Worm (Caenorhabditis elegans) whole organism, L4 larva: ENCODE data around the gene rab-18.

Source experiments
- F10B5.3 ChIP-seq: sonication (generic microtip); optimal IDR thresholded peaks from 2 replicates; lab custom pipeline; 2016; ENCODE audit warnings: mild to moderate bottlenecking, missing genetic modification characterization, missing compliant biosample characterization
- F26F4.8 ChIP-seq: fragments of 200-800 bp; sonication (Bioruptor generic); conservative IDR thresholded peaks from 2 replicates; pipeline ENCODE4 v1.3.6; 2022; ENCODE audit warnings: missing genetic modification characterization, missing compliant biosample characterization
- R02D3.7 ChIP-seq: fragments of 150-350 bp; sonication (generic microtip); optimal IDR thresholded peaks from 3 replicates; lab custom pipeline; 2014; ENCODE audit warnings: missing biosample characterization, missing genetic modification characterization
- T26A8.4 ChIP-seq: fragments of 200-800 bp; sonication (Bioruptor generic); IDR thresholded peaks from 2 replicates; pipeline ENCODE4 v1.3.6; 2022; ENCODE audit warnings: missing genetic modification characterization, missing compliant biosample characterization
- Y5F2A.4 ChIP-seq: fragments of 200-800 bp; sonication (Bioruptor generic); optimal IDR thresholded peaks from 2 replicates; lab custom pipeline; 2018; ENCODE audit warnings: mild to moderate bottlenecking, missing genetic modification characterization, missing compliant biosample characterization
- ZK337.2 ChIP-seq: fragments of 200-800 bp; sonication (Bioruptor generic); IDR thresholded peaks from 2 replicates; pipeline ENCODE4 v1.3.6; 2022; ENCODE audit warnings: missing genetic modification reagents, missing genetic modification characterization, missing compliant biosample characterization
- ZK546.5 ChIP-seq, 2 experiments: sonication (generic microtip); optimal IDR thresholded peaks; 2 replicates each; lab custom pipeline; 2017; ENCODE audit warnings: missing biosample characterization in 2 of 2, missing genetic modification characterization in 2 of 2
- arid-1 ChIP-seq: fragments of 200-800 bp; sonication (Bioruptor generic); conservative IDR thresholded peaks from 2 replicates; pipeline ENCODE4 v1.3.6; 2022; ENCODE audit warnings: missing genetic modification reagents, missing genetic modification characterization, missing compliant biosample characterization
- ceh-20 ChIP-seq: fragments of 200-800 bp; sonication (Bioruptor generic); IDR thresholded peaks from 2 replicates; pipeline ENCODE4 v1.3.6; 2022; ENCODE audit warnings: missing genetic modification reagents, missing genetic modification characterization, missing compliant biosample characterization
- ceh-28 ChIP-seq: fragments of 150-350 bp; optimal IDR thresholded peaks from 2 replicates; lab custom pipeline; 2014; ENCODE audit warnings: missing biosample characterization, missing genetic modification reagents, missing genetic modification characterization
- ceh-32 ChIP-seq: sonication (generic microtip); optimal IDR thresholded peaks from 2 replicates; lab custom pipeline; 2016; ENCODE audit warnings: mild to moderate bottlenecking, missing genetic modification characterization, missing compliant biosample characterization; ENCODE audit not compliant: poor library complexity
- ceh-44 ChIP-seq: fragments of 200-800 bp; sonication (Bioruptor generic); IDR thresholded peaks from 2 replicates; pipeline ENCODE4 v1.3.6; 2022; ENCODE audit warnings: missing genetic modification reagents, missing genetic modification characterization, missing compliant biosample characterization
- ceh-82 ChIP-seq: sonication (generic microtip); optimal IDR thresholded peaks from 2 replicates; lab custom pipeline; 2017; ENCODE audit warnings: missing biosample characterization, missing genetic modification characterization
- daf-16 ChIP-seq, 3 experiments: sonication (generic microtip); optimal IDR thresholded peaks; 2 replicates each; lab custom pipeline; 2016 to 2017; ENCODE audit warnings: missing genetic modification characterization in 3 of 3, missing genetic modification reagents in 3 of 3, mild to moderate bottlenecking in 2 of 3, missing compliant biosample characterization in 2 of 3, missing biosample characterization in 1 of 3, moderate library complexity in 1 of 3
- daf-8 ChIP-seq: fragments of 200-800 bp; sonication (Bioruptor generic); IDR thresholded peaks from 2 replicates; pipeline ENCODE4 v1.3.6; 2022; ENCODE audit warnings: missing genetic modification characterization, missing compliant biosample characterization
- dmd-6 ChIP-seq: fragments of 200-800 bp; sonication (Bioruptor generic); IDR thresholded peaks from 2 replicates; pipeline ENCODE4 v1.3.6; 2022; ENCODE audit warnings: missing genetic modification reagents, missing genetic modification characterization, missing compliant biosample characterization
- dmd-8 ChIP-seq: fragments of 200-800 bp; sonication (Bioruptor generic); IDR thresholded peaks from 2 replicates; pipeline ENCODE4 v1.3.6; 2022; ENCODE audit warnings: missing genetic modification characterization, missing compliant biosample characterization
- egl-27 ChIP-seq: sonication (generic microtip); optimal IDR thresholded peaks from 3 replicates; lab custom pipeline; 2017; ENCODE audit warnings: missing biosample characterization, missing genetic modification reagents, missing genetic modification characterization
- egl-43 ChIP-seq: fragments of 200-800 bp; sonication (Bioruptor generic); IDR thresholded peaks from 2 replicates; pipeline ENCODE4 v1.3.6; 2022; ENCODE audit warnings: missing genetic modification reagents, missing genetic modification characterization, missing compliant biosample characterization
- gei-8 ChIP-seq: fragments of 200-800 bp; sonication (Bioruptor generic); optimal IDR thresholded peaks from 2 replicates; lab custom pipeline; 2018; ENCODE audit warnings: mild to moderate bottlenecking, missing genetic modification characterization, missing compliant biosample characterization
- hif-1 ChIP-seq, 2 experiments: sonication (generic microtip); optimal IDR thresholded peaks; 2 replicates each; lab custom pipeline; 2016 to 2017; ENCODE audit warnings: missing compliant biosample characterization in 2 of 2, missing genetic modification characterization in 2 of 2, missing genetic modification reagents in 2 of 2, missing genotype in 2 of 2, mild to moderate bottlenecking in 1 of 2
- hlh-11 ChIP-seq: fragments of 200-800 bp; sonication (Bioruptor generic); optimal IDR thresholded peaks from 2 replicates; lab custom pipeline; 2018; ENCODE audit warnings: mild to moderate bottlenecking, missing genetic modification characterization, missing compliant biosample characterization
- hmg-1.1 ChIP-seq: fragments of 200-800 bp; sonication (Bioruptor generic); IDR thresholded peaks from 2 replicates; pipeline ENCODE4 v1.3.6; 2022; ENCODE audit warnings: missing genetic modification reagents, missing genetic modification characterization, missing compliant biosample characterization
- lim-7 ChIP-seq: fragments of 200-800 bp; sonication (Bioruptor generic); IDR thresholded peaks from 2 replicates; pipeline ENCODE4 v1.3.6; 2022; ENCODE audit warnings: missing genetic modification characterization, missing compliant biosample characterization
- lin-29 ChIP-seq: fragments of 200-800 bp; sonication (Bioruptor generic); IDR thresholded peaks from 2 replicates; pipeline ENCODE4 v1.3.6; 2022; ENCODE audit warnings: missing genetic modification reagents, missing genetic modification characterization, missing compliant biosample characterization
- lin-38 ChIP-seq: fragments of 200-800 bp; sonication (Bioruptor generic); IDR thresholded peaks from 2 replicates; pipeline ENCODE4 v1.3.6; 2022; ENCODE audit warnings: missing genetic modification reagents, missing genetic modification characterization, missing compliant biosample characterization
- lir-3 ChIP-seq: sonication (generic microtip); optimal IDR thresholded peaks from 2 replicates; lab custom pipeline; 2016; ENCODE audit warnings: mild to moderate bottlenecking, missing genetic modification characterization, missing compliant biosample characterization
- mep-1 ChIP-seq: fragments of 150-350 bp; sonication (generic microtip); optimal IDR thresholded peaks from 3 replicates; lab custom pipeline; 2014; ENCODE audit warnings: missing biosample characterization, missing genetic modification characterization
- mes-2 ChIP-seq: sonication (generic microtip); optimal IDR thresholded peaks from 2 replicates; lab custom pipeline; 2016; ENCODE audit warnings: missing genotype, mild to moderate bottlenecking, missing genetic modification characterization, missing compliant biosample characterization; ENCODE audit not compliant: poor library complexity, severe bottlenecking
- nhr-10 ChIP-seq: fragments of 150-350 bp; optimal IDR thresholded peaks from 2 replicates; lab custom pipeline; 2014; ENCODE audit warnings: missing biosample characterization, missing genetic modification characterization
- nhr-237 ChIP-seq: sonication (generic microtip); optimal IDR thresholded peaks from 2 replicates; lab custom pipeline; 2017; ENCODE audit warnings: missing biosample characterization, missing genetic modification characterization
- nhr-25 ChIP-seq: sonication (generic microtip); optimal IDR thresholded peaks from 2 replicates; lab custom pipeline; 2017; ENCODE audit warnings: missing genetic modification characterization, mild to moderate bottlenecking, missing compliant biosample characterization, antibody characterized with exemption, moderate library complexity, borderline replicate concordance; ENCODE audit not compliant: insufficient read depth
- nhr-41 ChIP-seq: fragments of 200-800 bp; sonication (Bioruptor generic); IDR thresholded peaks from 2 replicates; pipeline ENCODE4 v1.3.6; 2022; ENCODE audit warnings: missing genetic modification reagents, missing genetic modification characterization, missing compliant biosample characterization
- nhr-42 ChIP-seq: fragments of 200-800 bp; sonication (Bioruptor generic); IDR thresholded peaks from 2 replicates; pipeline ENCODE4 v1.3.6; 2022; ENCODE audit warnings: missing genetic modification characterization, missing compliant biosample characterization
- nhr-6 ChIP-seq: fragments of 150-350 bp; optimal IDR thresholded peaks from 2 replicates; lab custom pipeline; 2014; ENCODE audit warnings: missing biosample characterization, missing genetic modification characterization
- nhr-76 ChIP-seq: fragments of 150-350 bp; optimal IDR thresholded peaks from 2 replicates; lab custom pipeline; 2014; ENCODE audit warnings: missing biosample characterization, missing genetic modification characterization
- pha-4 ChIP-seq, 2 experiments: fragments of 150-350 bp in 1 of 2; fragments of 200-800 bp in 1 of 2; sonication (Bioruptor generic) in 1 of 2; IDR thresholded peaks in 1 of 2; optimal IDR thresholded peaks in 1 of 2; 2 replicates each; pipeline versions ENCODE4 v1.3.6 to Lab custom; 2014 to 2022; ENCODE audit warnings: missing genetic modification characterization in 2 of 2, missing genetic modification reagents in 2 of 2, missing biosample characterization in 1 of 2, missing compliant biosample characterization in 1 of 2
- set-16 ChIP-seq: fragments of 200-800 bp; sonication (Bioruptor generic); IDR thresholded peaks from 2 replicates; pipeline ENCODE4 v1.3.6; 2022; ENCODE audit warnings: missing genetic modification reagents, missing genetic modification characterization, missing compliant biosample characterization
- skn-1 ChIP-seq: fragments of 150-350 bp; optimal IDR thresholded peaks from 2 replicates; lab custom pipeline; 2014; ENCODE audit warnings: missing biosample characterization, missing genetic modification characterization
- snpc-1.2 ChIP-seq: fragments of 200-800 bp; sonication (Bioruptor generic); IDR thresholded peaks from 2 replicates; pipeline ENCODE4 v1.3.6; 2022; ENCODE audit warnings: missing genetic modification reagents, missing genetic modification characterization, missing compliant biosample characterization
- spr-1 ChIP-seq: sonication (generic microtip); optimal IDR thresholded peaks from 2 replicates; lab custom pipeline; 2016; ENCODE audit warnings: mild to moderate bottlenecking, missing genetic modification characterization, missing compliant biosample characterization
- tag-97 ChIP-seq: fragments of 200-800 bp; sonication (Bioruptor generic); IDR thresholded peaks from 2 replicates; pipeline ENCODE4 v1.3.6; 2022; ENCODE audit warnings: missing genetic modification characterization, missing compliant biosample characterization
- unc-62 ChIP-seq, 3 experiments: fragments of 150-350 bp in 1 of 3; sonication (generic microtip); optimal IDR thresholded peaks in 2 of 3; peaks in 1 of 3; 1 replicate in 1 of 3; 2 replicates in 2 of 3; lab custom pipeline; 2014 to 2017; ENCODE audit warnings: missing biosample characterization in 3 of 3, missing genetic modification characterization in 3 of 3, missing genetic modification reagents in 3 of 3, missing genotype in 1 of 3
- zfp-2 ChIP-seq: sonication (generic microtip); optimal IDR thresholded peaks from 2 replicates; lab custom pipeline; 2016; ENCODE audit warnings: mild to moderate bottlenecking, missing genetic modification characterization, missing compliant biosample characterization
- zip-11 ChIP-seq: fragments of 200-800 bp; sonication (Bioruptor generic); IDR thresholded peaks from 2 replicates; pipeline ENCODE4 v1.3.6; 2022; ENCODE audit warnings: missing genetic modification characterization, missing compliant biosample characterization
- zip-2 ChIP-seq: fragments of 150-350 bp; optimal IDR thresholded peaks from 2 replicates; lab custom pipeline; 2014; ENCODE audit warnings: missing biosample characterization, missing genetic modification characterization

rab-18 gene

DNA sequence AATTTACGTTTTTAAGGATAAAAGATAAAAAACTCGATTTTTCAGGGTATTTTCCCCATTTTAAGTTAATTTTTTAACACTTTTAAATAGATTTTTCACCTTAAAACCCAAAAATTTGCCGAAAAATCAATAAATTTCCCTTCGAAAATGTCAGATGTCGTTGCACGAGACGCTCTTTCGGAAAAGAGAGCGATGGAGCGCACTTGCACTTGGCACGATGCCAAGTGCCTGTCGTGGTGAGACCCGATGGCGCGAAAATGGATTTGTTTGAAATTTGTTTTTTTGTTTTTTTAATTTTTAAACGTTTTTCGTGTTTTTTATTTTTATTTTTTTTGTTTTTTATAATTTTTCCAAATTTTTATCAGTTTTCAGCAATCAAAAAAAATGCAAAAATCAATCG is at the start of gene rab-18, which contains the start of gene kbp-4 (continued):
- no peak for TF ChIP-seq lim-7 (GFP tag; lab: Robert Waterston, UW)
- TF ChIP-seq gei-8 (GFP tag; lab: Kevin White, UChicago), result no peak
- TF ChIP-seq lin-38 (GFP tag; lab: Robert Waterston, UW), result peak; percentile 99
- no peak for TF ChIP-seq ceh-32 (tag; lab: Kevin White, UChicago)
- TF ChIP-seq F10B5.3 (tag; lab: Kevin White, UChicago), result peak; percentile 13
- TF ChIP-seq zip-2 (tag; lab: Kevin White, UChicago), result peak; percentile 49
- peak; percentile 76 for TF ChIP-seq spr-1 (tag; lab: Kevin White, UChicago)
- TF ChIP-seq ZK337.2 (GFP tag; lab: Robert Waterston, UW), result no peak
- TF ChIP-seq ceh-82 (tag; lab: Kevin White, UChicago), result no peak
- peak; percentile 79 for TF ChIP-seq pha-4 (GFP tag; IDR thresholded peaks at IDR 0.05; lab: Robert Waterston, UW)
- TF ChIP-seq pha-4 (tag; optimal IDR thresholded peaks at IDR 0.05; lab: Kevin White, UChicago), result peak; percentile 34
- peak; percentile 25 to 76 for TF ChIP-seq daf-16 (GFP tag; optimal IDR thresholded peaks at IDR 0.05; lab: Kevin White, UChicago)
- peak; percentile 77 for TF ChIP-seq daf-16 (tag; optimal IDR thresholded peaks at IDR 0.05; lab: Kevin White, UChicago)
- peak; percentile 88 for TF ChIP-seq zfp-2 (tag; lab: Kevin White, UChicago)
- no peak for TF ChIP-seq egl-27 (tag; lab: Kevin White, UChicago)
- TF ChIP-seq arid-1 (GFP tag; lab: Robert Waterston, UW), result peak; percentile 75
- TF ChIP-seq nhr-76 (tag; lab: Kevin White, UChicago), result peak; percentile 21
- TF ChIP-seq skn-1 (tag; lab: Kevin White, UChicago), result no peak
- peak; percentile 93 for TF ChIP-seq nhr-6 (tag; lab: Kevin White, UChicago)
- peak; percentile 6 for TF ChIP-seq nhr-10
- no peak for TF ChIP-seq tag-97
- TF ChIP-seq nhr-41, result no peak
- TF ChIP-seq lir-3 (tag; lab: Kevin White, UChicago), result no peak
- TF ChIP-seq daf-8 (GFP tag; lab: Robert Waterston, UW), result no peak
- peak in 1 of 2 experiments; percentile 56 for TF ChIP-seq ZK546.5 (tag; optimal IDR thresholded peaks at IDR 0.05; lab: Kevin White, UChicago)
- peak; percentile 76 for TF ChIP-seq T26A8.4
- peak; percentile 67 for TF ChIP-seq nhr-25 (tag; lab: Kevin White, UChicago)
- TF ChIP-seq nhr-42 (GFP tag; lab: Robert Waterston, UW), result 0 out of 2 replicates have a peak, but pooled peaks have one; percentile 54
- no peak for TF ChIP-seq set-16 (GFP tag; lab: Robert Waterston, UW)
- peak; percentile 84 for TF ChIP-seq ceh-20 (GFP tag; lab: Robert Waterston, UW)
- no peak for TF ChIP-seq zip-11
- TF ChIP-seq unc-62 (GFP tag; optimal IDR thresholded peaks at IDR 0.05 in 1 of 2; lab: Kevin White, UChicago), result peak in 1 of 2 experiments; percentile 49
- TF ChIP-seq unc-62 (tag; optimal IDR thresholded peaks at IDR 0.05; lab: Kevin White, UChicago), result no peak
- no peak for TF ChIP-seq ceh-44 (GFP tag; lab: Robert Waterston, UW)
- no peak for TF ChIP-seq lin-29 (GFP tag; lab: Robert Waterston, UW)
- no peak for TF ChIP-seq dmd-8 (GFP tag; lab: Robert Waterston, UW)

ce11 chrIII:1125494-1125893 is 44.9 kb upstream of the rab-18 start:
- peak; percentile 79 for TF ChIP-seq ceh-28 (tag; lab: Kevin White, UChicago)
- no peak for TF ChIP-seq R02D3.7 (tag; lab: Kevin White, UChicago)
- TF ChIP-seq mes-2 (tag; lab: Kevin White, UChicago), result no peak

ce11 chrIII:1122239-1122638 is 41.7 kb upstream of the rab-18 start:
- TF ChIP-seq snpc-1.2 (GFP tag; lab: Robert Waterston, UW), result peak; percentile 43; the same call in 1 of the 2 replicates
- TF ChIP-seq F26F4.8, result peak; percentile 50; the same call in 1 of the 2 replicates
- TF ChIP-seq hlh-11, result peak; percentile 49
- 0 out of 2 replicates have a peak, but pooled peaks have one; percentile 29 for TF ChIP-seq ZK337.2 (GFP tag; lab: Robert Waterston, UW)
- peak in 1 of 2 experiments; percentile 11 for TF ChIP-seq hif-1 (tag; optimal IDR thresholded peaks at IDR 0.05; lab: Kevin White, UChicago)
- peak; percentile 69 for TF ChIP-seq dmd-6 (GFP tag; lab: Robert Waterston, UW)
- TF ChIP-seq ceh-32 (tag; lab: Kevin White, UChicago), result no peak
- peak; percentile 82 for TF ChIP-seq hmg-1.1 (GFP tag; lab: Robert Waterston, UW)
- peak; percentile 50 for TF ChIP-seq mep-1
- peak; percentile 50; the same call in 1 of the 2 replicates for TF ChIP-seq ceh-20 (GFP tag; lab: Robert Waterston, UW)
- peak; percentile 25 for TF ChIP-seq Y5F2A.4 (GFP tag; lab: Kevin White, UChicago)
- peak; percentile 85 for TF ChIP-seq egl-43
- TF ChIP-seq egl-27 (tag; lab: Kevin White, UChicago), result no peak
- TF ChIP-seq lim-7 (GFP tag; lab: Robert Waterston, UW), result peak; percentile 67; the same call in 1 of the 2 replicates
- no peak for TF ChIP-seq nhr-237 (tag; lab: Kevin White, UChicago)
